Worm (Caenorhabditis elegans) whole organism, L2 larva: ENCODE data around the gene C14A6.8.

Experiments used
- C34F6.9 ChIP-seq: fragments of 150-350 bp; optimal IDR thresholded peaks from 2 replicates; lab custom pipeline; 2014; ENCODE audit warnings: missing biosample characterization, missing genetic modification characterization
- F13H6.1 ChIP-seq: sonication (generic microtip); optimal IDR thresholded peaks from 2 replicates; lab custom pipeline; 2016; ENCODE audit warnings: missing genetic modification characterization, missing compliant biosample characterization
- Y55F3AM.14 ChIP-seq: fragments of 200-800 bp; sonication (Bioruptor generic); optimal IDR thresholded peaks from 2 replicates; lab custom pipeline; 2018; ENCODE audit warnings: mild to moderate bottlenecking, missing genetic modification characterization, missing compliant biosample characterization
- ZK546.5 ChIP-seq: sonication (generic microtip); optimal IDR thresholded peaks from 2 replicates; lab custom pipeline; 2017; ENCODE audit warnings: missing biosample characterization, missing genetic modification characterization
- alr-1 ChIP-seq: fragments of 150-350 bp; optimal IDR thresholded peaks from 2 replicates; lab custom pipeline; 2014; ENCODE audit warnings: missing biosample characterization, missing genetic modification characterization
- aly-2 ChIP-seq: fragments of 150-350 bp; optimal IDR thresholded peaks from 2 replicates; lab custom pipeline; 2014; ENCODE audit warnings: missing biosample characterization, missing genetic modification characterization
- ama-1 ChIP-seq: fragments of 150-350 bp; optimal IDR thresholded peaks from 2 replicates; lab custom pipeline; 2018; ENCODE audit warnings: inconsistent platforms
- blmp-1 ChIP-seq: sonication (generic microtip); optimal IDR thresholded peaks from 2 replicates; lab custom pipeline; 2017; ENCODE audit warnings: missing genetic modification characterization, mild to moderate bottlenecking, missing compliant biosample characterization, antibody characterized with exemption, moderate library complexity; ENCODE audit not compliant: insufficient read depth
- ceh-82 ChIP-seq: fragments of 150-350 bp; optimal IDR thresholded peaks from 2 replicates; lab custom pipeline; 2014; ENCODE audit warnings: missing biosample characterization, missing genetic modification characterization
- crh-2 ChIP-seq: sonication (generic microtip); optimal IDR thresholded peaks from 2 replicates; lab custom pipeline; 2017; ENCODE audit warnings: missing biosample characterization, missing genetic modification characterization
- dmd-4 ChIP-seq: sonication (generic microtip); optimal IDR thresholded peaks from 2 replicates; lab custom pipeline; 2017; ENCODE audit warnings: missing biosample characterization, missing genetic modification characterization
- egl-27 ChIP-seq: sonication (generic microtip); optimal IDR thresholded peaks from 3 replicates; lab custom pipeline; 2017; ENCODE audit warnings: missing biosample characterization, missing genetic modification reagents, missing genetic modification characterization
- elt-1 ChIP-seq: fragments of 150-350 bp; optimal IDR thresholded peaks from 2 replicates; lab custom pipeline; 2014; ENCODE audit warnings: missing biosample characterization, missing genetic modification characterization
- fos-1 ChIP-seq: fragments of 150-350 bp; optimal IDR thresholded peaks from 2 replicates; lab custom pipeline; 2014; ENCODE audit warnings: missing biosample characterization, missing genetic modification characterization
- gmeb-1 ChIP-seq: fragments of 150-350 bp; optimal IDR thresholded peaks from 2 replicates; lab custom pipeline; 2014; ENCODE audit warnings: missing biosample characterization, missing genetic modification characterization
- lin-11 ChIP-seq: fragments of 150-350 bp; sonication (generic microtip); optimal IDR thresholded peaks from 2 replicates; lab custom pipeline; 2014; ENCODE audit warnings: missing biosample characterization, missing genetic modification characterization, inconsistent platforms, mixed read lengths
- lin-39 ChIP-seq: fragments of 150-350 bp; optimal IDR thresholded peaks from 2 replicates; lab custom pipeline; 2014; ENCODE audit warnings: missing biosample characterization, missing genetic modification reagents, missing genetic modification characterization
- lsy-2 ChIP-seq, 2 experiments: fragments of 150-350 bp in 1 of 2; sonication (generic microtip) in 1 of 2; optimal IDR thresholded peaks; 2 replicates each; lab custom pipeline; 2014 to 2017; ENCODE audit warnings: missing biosample characterization in 2 of 2, missing genetic modification characterization in 2 of 2
- mab-5 ChIP-seq: fragments of 150-350 bp; optimal IDR thresholded peaks from 2 replicates; lab custom pipeline; 2014; ENCODE audit warnings: missing biosample characterization, missing genetic modification characterization
- mbf-1 ChIP-seq: sonication (generic microtip); optimal IDR thresholded peaks from 2 replicates; lab custom pipeline; 2017; ENCODE audit warnings: missing biosample characterization, missing genetic modification characterization
- nhr-10 ChIP-seq: sonication (generic microtip); optimal IDR thresholded peaks from 2 replicates; lab custom pipeline; 2017; ENCODE audit warnings: missing biosample characterization, missing genetic modification characterization
- nhr-12 ChIP-seq: fragments of 150-350 bp; optimal IDR thresholded peaks from 2 replicates; lab custom pipeline; 2014; ENCODE audit warnings: missing biosample characterization, missing genetic modification characterization
- nhr-129 ChIP-seq: fragments of 150-350 bp; optimal IDR thresholded peaks from 2 replicates; lab custom pipeline; 2014; ENCODE audit warnings: missing biosample characterization, missing genetic modification characterization
- nhr-21 ChIP-seq: fragments of 150-350 bp; optimal IDR thresholded peaks from 2 replicates; lab custom pipeline; 2014; ENCODE audit warnings: missing biosample characterization, missing genetic modification characterization
- nhr-23 ChIP-seq: fragments of 150-350 bp; optimal IDR thresholded peaks from 2 replicates; lab custom pipeline; 2014; ENCODE audit warnings: missing biosample characterization, missing genetic modification reagents, missing genetic modification characterization
- nhr-237 ChIP-seq: fragments of 150-350 bp; optimal IDR thresholded peaks from 2 replicates; lab custom pipeline; 2014; ENCODE audit warnings: missing biosample characterization, missing genetic modification characterization
- nhr-25 ChIP-seq: fragments of 150-350 bp; sonication (generic microtip); optimal IDR thresholded peaks from 3 replicates; lab custom pipeline; 2014; ENCODE audit warnings: missing biosample characterization, missing genetic modification characterization
- nhr-77 ChIP-seq: fragments of 150-350 bp; optimal IDR thresholded peaks from 2 replicates; lab custom pipeline; 2014; ENCODE audit warnings: missing biosample characterization, missing genetic modification characterization
- peb-1 ChIP-seq: fragments of 150-350 bp; optimal IDR thresholded peaks from 2 replicates; lab custom pipeline; 2014; ENCODE audit warnings: missing biosample characterization, missing genetic modification characterization
- snpc-4 ChIP-seq: fragments of 150-350 bp; optimal IDR thresholded peaks from 2 replicates; lab custom pipeline; 2014; ENCODE audit warnings: missing biosample characterization, missing genetic modification characterization
- ztf-1 ChIP-seq: fragments of 200-800 bp; sonication (Bioruptor generic); conservative IDR thresholded peaks from 2 replicates; pipeline ENCODE4 v1.3.6; 2022; ENCODE audit warnings: missing genetic modification characterization, missing compliant biosample characterization
- ztf-11 ChIP-seq: sonication (generic microtip); optimal IDR thresholded peaks from 2 replicates; lab custom pipeline; 2017; ENCODE audit warnings: missing biosample characterization, missing genetic modification characterization
- ztf-4 ChIP-seq: fragments of 150-350 bp; optimal IDR thresholded peaks from 2 replicates; lab custom pipeline; 2014; ENCODE audit warnings: missing biosample characterization, missing genetic modification characterization

The C14A6.8 gene

DNA sequence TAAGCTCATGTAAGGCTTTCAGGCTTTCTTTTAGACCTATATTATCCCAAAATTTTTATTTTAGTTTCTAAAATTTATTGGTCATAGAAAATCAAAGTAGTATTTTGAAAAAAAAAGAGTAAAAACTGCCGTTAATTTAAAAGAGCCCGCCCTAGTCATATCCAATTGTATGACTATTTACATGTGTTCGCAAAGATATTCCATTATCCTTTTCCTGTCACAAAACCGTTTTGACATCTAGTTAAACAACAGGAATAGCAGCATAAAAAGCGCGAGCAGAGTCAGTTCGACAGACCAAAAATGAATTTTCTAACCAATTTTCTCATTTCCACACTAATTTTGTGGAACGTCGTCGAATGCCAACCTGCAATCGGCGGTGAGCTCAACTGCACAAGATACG, 23.5 kb upstream of the C14A6.8 start, which contains the start of gene F16H6.3:
Gene F16H6.3, plus strand, starts transcription at position 301 of the 400 bp plus-strand sequence.
- no peak for TF ChIP-seq nhr-237 (tag; lab: Kevin White, UChicago)
- TF ChIP-seq nhr-23 (tag; lab: Kevin White, UChicago) = no peak
- no peak for TF ChIP-seq elt-1 (tag; lab: Kevin White, UChicago)
- no peak for TF ChIP-seq nhr-12
- TF ChIP-seq Y55F3AM.14 = no peak
- no peak for TF ChIP-seq ztf-1

DNA sequence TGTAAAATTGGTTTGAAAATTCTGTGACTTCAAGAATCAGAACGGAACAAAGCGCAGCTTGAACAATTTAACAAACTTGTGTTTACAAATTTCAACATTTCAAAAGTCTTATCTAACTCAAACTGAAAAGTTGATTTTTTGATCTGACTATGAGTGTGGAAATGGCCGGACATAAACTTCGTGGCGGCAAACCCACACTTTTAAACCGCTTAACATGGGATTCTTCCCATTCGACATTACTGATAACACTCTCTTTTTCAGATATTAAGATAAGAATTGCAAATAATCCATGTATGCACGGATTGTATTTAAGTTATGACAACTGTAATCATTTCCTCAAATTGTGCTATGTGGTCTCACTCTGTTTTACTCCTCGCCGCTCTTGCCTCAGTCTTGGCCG, 19.7 kb upstream of the C14A6.8 start, which contains the start of gene clec-42:
Gene clec-42, plus strand, starts transcription at position 285 of the 400 bp plus-strand sequence.
- TF ChIP-seq ceh-82 (tag; lab: Kevin White, UChicago) (no peak), ZK546.5 (no peak), nhr-10 (tag; lab: Kevin White, UChicago) (no peak), mab-5 (tag; lab: Kevin White, UChicago) (no peak), F13H6.1 (tag; lab: Kevin White, UChicago) (no peak)

DNA sequence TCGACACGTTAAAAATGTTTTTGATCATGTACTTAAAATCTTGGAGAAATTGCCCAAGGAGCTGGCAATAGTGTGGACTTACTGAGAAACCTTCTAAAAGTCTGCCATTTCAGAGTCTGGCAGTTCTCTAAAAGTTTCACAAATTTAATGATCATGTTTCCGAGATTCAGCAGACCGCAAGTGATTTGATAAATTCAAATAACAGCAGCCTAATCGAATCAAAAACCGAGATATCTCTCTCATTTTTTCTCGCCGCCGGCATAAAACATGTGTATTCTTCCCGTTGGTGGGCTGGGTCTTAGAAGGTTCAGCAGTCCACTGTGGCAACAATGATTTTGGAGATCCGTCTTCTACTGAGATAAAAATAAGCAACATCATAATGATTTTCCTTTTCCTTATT, 17.7 kb upstream of the C14A6.8 start, which contains the start of gene clec-246:
Gene clec-246, plus strand, starts transcription at position 301 of the 400 bp plus-strand sequence.
- TF ChIP-seq F13H6.1 (tag; lab: Kevin White, UChicago) (no peak), nhr-129 (tag; lab: Kevin White, UChicago) (no peak), lsy-2 (tag; optimal IDR thresholded peaks at IDR 0.05; lab: Kevin White, UChicago) (no peak), fos-1 (tag; lab: Kevin White, UChicago) (no peak), dmd-4 (tag; lab: Kevin White, UChicago) (no peak), ZK546.5 (no peak), ztf-4 (tag; lab: Kevin White, UChicago) (no peak), ztf-11 (no peak), nhr-23 (tag; lab: Kevin White, UChicago) (no peak), blmp-1 (tag; lab: Kevin White, UChicago) (no peak), crh-2 (tag; lab: Kevin White, UChicago) (no peak), nhr-12 (no peak)

DNA sequence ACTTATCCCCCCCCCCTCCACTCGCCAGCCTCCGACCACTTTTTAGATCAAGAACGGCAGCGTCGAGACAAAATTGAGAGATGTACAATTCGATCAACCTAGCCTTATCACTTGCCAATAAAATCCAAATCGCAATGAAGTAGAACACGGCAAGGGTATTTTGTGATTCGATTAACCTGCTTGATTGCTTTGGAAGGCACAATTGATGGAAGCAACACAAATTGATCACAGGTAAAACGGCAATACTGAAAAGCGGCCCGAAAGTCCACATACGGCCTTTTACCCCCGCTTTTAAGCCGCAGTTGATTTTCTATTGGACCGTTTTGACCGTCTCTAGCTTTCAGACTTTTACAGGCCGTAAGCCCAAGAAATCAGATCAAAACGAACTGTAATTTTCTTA, 16.9 kb upstream of the C14A6.8 start, which contains the start of gene clec-245:
Gene clec-245, minus strand, starts transcription at position 101 of the 400 bp plus-strand sequence.
- TF ChIP-seq blmp-1 (tag; lab: Kevin White, UChicago) (no peak), nhr-77 (no peak), mab-5 (tag; lab: Kevin White, UChicago) (no peak), nhr-23 (tag; lab: Kevin White, UChicago) (no peak), nhr-25 (tag; lab: Kevin White, UChicago) (no peak), elt-1 (tag; lab: Kevin White, UChicago) (no peak), nhr-129 (tag; lab: Kevin White, UChicago) (no peak), snpc-4 (no peak), peb-1 (tag; lab: Kevin White, UChicago) (no peak), lin-11 (no peak), egl-27 (tag; lab: Kevin White, UChicago) (no peak), gmeb-1 (tag; lab: Kevin White, UChicago) (no peak)
- TF ChIP-seq, all 48 proteins: peak for 0

DNA sequence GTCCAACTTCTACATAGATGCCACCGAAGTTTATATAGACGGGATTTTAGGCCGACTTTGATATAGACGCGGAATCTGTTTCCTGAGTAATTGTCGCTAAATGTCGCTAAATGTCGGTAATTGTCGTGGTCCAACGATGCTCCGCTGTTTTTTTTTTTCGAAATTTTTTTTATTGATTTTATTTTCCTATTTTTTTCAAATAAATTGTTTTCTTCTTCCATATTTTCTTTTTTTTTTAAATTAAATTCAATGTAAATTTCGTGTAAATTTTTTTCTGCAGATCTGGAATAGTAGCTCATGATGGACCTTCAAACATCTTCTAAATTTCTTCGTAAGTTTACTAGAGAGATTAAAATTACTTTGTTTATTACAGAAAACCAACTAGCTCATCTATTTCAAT, 13.4 kb upstream of the C14A6.8 start, which contains the start of gene C31G12.3:
Gene C31G12.3, plus strand, starts transcription at position 301 of the 400 bp plus-strand sequence.
- TF ChIP-seq aly-2 (tag; lab: Kevin White, UChicago) (no peak), peb-1 (tag; lab: Kevin White, UChicago) (no peak), mbf-1 (tag; lab: Kevin White, UChicago) (no peak)

DNA sequence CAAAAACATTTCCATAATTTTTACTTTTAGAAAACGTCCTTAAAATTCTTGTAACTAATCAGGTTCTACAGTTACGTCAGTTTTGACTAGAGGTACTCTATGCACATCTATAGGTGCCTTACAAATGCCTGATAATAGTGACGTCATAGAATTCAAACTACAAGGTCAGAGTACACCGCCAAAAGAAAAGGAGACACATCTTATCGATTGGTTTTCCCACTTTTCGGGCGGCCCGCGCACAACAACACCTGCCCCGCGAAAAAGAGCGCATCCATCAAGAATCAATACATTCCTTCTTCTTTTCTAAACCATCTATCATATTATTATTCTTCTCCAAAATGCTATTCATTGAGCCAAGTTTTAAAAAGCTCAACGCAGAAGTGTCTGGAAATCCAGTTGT, 8.2 kb upstream of the C14A6.8 start, which contains the start of gene C31G12.1:
Gene C31G12.1, plus strand, starts transcription at position 301 of the 400 bp plus-strand sequence.
- TF ChIP-seq lsy-2 (tag; optimal IDR thresholded peaks at IDR 0.05; lab: Kevin White, UChicago) (no peak), nhr-237 (tag; lab: Kevin White, UChicago) (no peak), blmp-1 (tag; lab: Kevin White, UChicago) (no peak), nhr-21 (no peak), alr-1 (tag; lab: Kevin White, UChicago) (no peak), lin-39 (no peak), ama-1 (lab: Kevin White, UChicago) (no peak), C34F6.9 (tag; lab: Kevin White, UChicago) (no peak), Y55F3AM.14 (no peak), mbf-1 (tag; lab: Kevin White, UChicago) (no peak), mab-5 (tag; lab: Kevin White, UChicago) (no peak), nhr-10 (tag; lab: Kevin White, UChicago) (no peak)
